Fruit fly (Drosophila melanogaster) whole organism, wandering third instar larva: ENCODE measurements around the gene mTTF.

Experiments
- CG9705 ChIP-seq: fragments of 200-800 bp; sonication (Bioruptor generic); optimal IDR thresholded peaks from 2 replicates; lab custom pipeline; 2018; ENCODE audit warnings: missing biosample characterization, mild to moderate bottlenecking, missing genetic modification characterization
- CrebA ChIP-seq: fragments of 200-800 bp; sonication (Bioruptor generic); optimal IDR thresholded peaks from 2 replicates; lab custom pipeline; 2016; ENCODE audit warnings: missing biosample characterization, mild to moderate bottlenecking, missing genetic modification characterization, borderline replicate concordance
- Dfd ChIP-seq: fragments of >200 bp; optimal IDR thresholded peaks from 2 replicates; lab custom pipeline; 2017; ENCODE audit warnings: missing biosample characterization, missing genetic modification characterization
- GATAd ChIP-seq: sonication (Bioruptor generic); optimal IDR thresholded peaks from 2 replicates; lab custom pipeline; 2016; ENCODE audit warnings: missing biosample characterization, missing genetic modification characterization
- HLH106 ChIP-seq: fragments of 200-800 bp; optimal IDR thresholded peaks from 3 replicates; lab custom pipeline; 2019; ENCODE audit warnings: missing biosample characterization, mild to moderate bottlenecking, missing genetic modification characterization, moderate library complexity
- Hnf4 ChIP-seq: fragments of 200-800 bp; sonication (Bioruptor generic); optimal IDR thresholded peaks from 2 replicates; lab custom pipeline; 2016; ENCODE audit warnings: missing biosample characterization, mild to moderate bottlenecking, missing genetic modification characterization
- Hr78 ChIP-seq: fragments of >200 bp; optimal IDR thresholded peaks from 2 replicates; lab custom pipeline; 2017; ENCODE audit warnings: missing biosample characterization, missing genetic modification characterization
- Jra ChIP-seq: sonication (Bioruptor generic); optimal IDR thresholded peaks from 2 replicates; lab custom pipeline; 2016; ENCODE audit warnings: missing biosample characterization, missing genetic modification characterization
- Myc ChIP-seq: fragments of >200 bp; optimal IDR thresholded peaks from 2 replicates; lab custom pipeline; 2017
- Vsx2 ChIP-seq: fragments of 200-300, 225-300 bp; sonication (Bioruptor generic); optimal IDR thresholded peaks from 2 replicates; lab custom pipeline; 2018; ENCODE audit warnings: missing biosample characterization, missing genetic modification characterization; ENCODE audit not compliant: partially characterized antibody
- br ChIP-seq: fragments of 200-800 bp; sonication (Bioruptor generic); optimal IDR thresholded peaks from 2 replicates; lab custom pipeline; 2016; ENCODE audit warnings: missing biosample characterization, missing genetic modification characterization
- brk ChIP-seq: fragments of 200-800 bp; sonication (Bioruptor generic); optimal IDR thresholded peaks from 2 replicates; lab custom pipeline; 2016; ENCODE audit warnings: missing biosample characterization, mild to moderate bottlenecking, missing genetic modification characterization
- dl ChIP-seq, 2 experiments: fragments of 175-275, 200-275 bp in 1 of 2; fragments of 200-275 bp in 1 of 2; sonication (Bioruptor generic); optimal IDR thresholded peaks; lab custom pipeline; 2018; ENCODE audit warnings: mild to moderate bottlenecking in 2 of 2, missing biosample characterization in 2 of 2, missing genetic modification characterization in 2 of 2, moderate library complexity in 2 of 2; ENCODE audit not compliant: partially characterized antibody in 2 of 2, insufficient read depth in 1 of 2
- dmrt93B ChIP-seq: fragments of 200-800 bp; sonication (Bioruptor generic); optimal IDR thresholded peaks from 2 replicates; lab custom pipeline; 2018; ENCODE audit warnings: missing biosample characterization, mild to moderate bottlenecking, missing genetic modification characterization
- dsf ChIP-seq: sonication (Bioruptor generic); optimal IDR thresholded peaks from 2 replicates; lab custom pipeline; 2016; ENCODE audit warnings: missing biosample characterization, missing genetic modification characterization, borderline replicate concordance
- foxo ChIP-seq, 2 experiments: fragments of 200-800 bp; sonication (Bioruptor generic); optimal IDR thresholded peaks; 2 replicates in 1 of 2; 3 replicates in 1 of 2; lab custom pipeline; 2016 to 2017; ENCODE audit warnings: missing biosample characterization in 2 of 2, missing genetic modification characterization in 2 of 2
- fru ChIP-seq: fragments of 200-800 bp; sonication (Bioruptor generic); optimal IDR thresholded peaks from 3 replicates; lab custom pipeline; 2016; ENCODE audit warnings: missing biosample characterization, mild to moderate bottlenecking, missing genetic modification characterization
- h ChIP-seq: fragments of 200-800 bp; sonication (Bioruptor generic); optimal IDR thresholded peaks from 3 replicates; lab custom pipeline; 2016; ENCODE audit warnings: missing biosample characterization, mild to moderate bottlenecking, missing genetic modification characterization
- lola ChIP-seq: fragments of >200 bp; optimal IDR thresholded peaks from 2 replicates; lab custom pipeline; 2017; ENCODE audit warnings: missing biosample characterization, missing genetic modification characterization
- pan ChIP-seq: fragments of >200 bp; optimal IDR thresholded peaks from 2 replicates; lab custom pipeline; 2017
- psq ChIP-seq: fragments of 200-800 bp; sonication (Bioruptor generic); optimal IDR thresholded peaks from 3 replicates; lab custom pipeline; 2017; ENCODE audit warnings: missing biosample characterization, mild to moderate bottlenecking, missing genetic modification characterization, moderate library complexity
- rgr ChIP-seq: fragments of 200-800 bp; sonication (Bioruptor generic); optimal IDR thresholded peaks from 3 replicates; lab custom pipeline; 2016; ENCODE audit warnings: missing biosample characterization, mild to moderate bottlenecking, missing genetic modification characterization
- sv ChIP-seq: fragments of 200-800 bp; sonication (Bioruptor generic); optimal IDR thresholded peaks from 3 replicates; lab custom pipeline; 2016; ENCODE audit warnings: missing biosample characterization, missing genetic modification characterization
- tai ChIP-seq: sonication (Bioruptor generic); optimal IDR thresholded peaks from 2 replicates; lab custom pipeline; 2016; ENCODE audit warnings: missing biosample characterization, missing genetic modification characterization
- usp ChIP-seq: fragments of >200 bp; optimal IDR thresholded peaks from 2 replicates; lab custom pipeline; 2017; ENCODE audit warnings: missing biosample characterization, missing genetic modification characterization

mTTF gene

dm6 chr2L:14386522-14386921 lies 37.9 kb upstream of the mTTF start (continued):
- TF ChIP-seq brk (GFP tag; lab: Kevin White, UChicago) (peak; percentile 94), CrebA (peak; percentile 32), pan (lab: Kevin White, UChicago) (no peak), tai (GFP tag; lab: Kevin White, UChicago) (peak; percentile 88)
- TF ChIP-seq, all 38 proteins: peak for 24

- TF ChIP-seq HLH106 (tag; lab: Kevin White, UChicago) (no peak), CrebA (peak; percentile 83), dmrt93B (GFP tag; lab: Kevin White, UChicago) (no peak), CG9705 (no peak), usp (GFP tag; lab: Kevin White, UChicago) (no peak), psq (no peak)
Observed at dm6 chr2L:14381881-14382280, 33.3 kb upstream of the mTTF start.

- TF ChIP-seq h (no peak), dsf (GFP tag; lab: Kevin White, UChicago) (no peak), sv (GFP tag; lab: Kevin White, UChicago) (no peak), Myc (lab: Kevin White, UChicago) (no peak), GATAd (no peak)
- TF ChIP-seq, all 38 proteins: peak for 0
Observed at dm6 chr2L:14381072-14381471, 32.5 kb upstream of the mTTF start, which contains the start of gene ppk. Gene ppk (minus strand): TSS chr2L:14381172.

dm6 chr2L:14376484-14377254 lies 28.1 kb upstream of the mTTF start:
- no peak for TF ChIP-seq HLH106 (tag; lab: Kevin White, UChicago)
- TF ChIP-seq sv (GFP tag; lab: Kevin White, UChicago), result peak; percentile 6
- TF ChIP-seq, all 38 proteins: peak for 1

- TF ChIP-seq sv (GFP tag; lab: Kevin White, UChicago) (no peak), lola (GFP tag; lab: Kevin White, UChicago) (no peak), usp (GFP tag; lab: Kevin White, UChicago) (no peak)
- TF ChIP-seq, all 38 proteins: peak for 0
Observed at dm6 chr2L:14374024-14374423, 25.4 kb upstream of the mTTF start.

dm6 chr2L:14373250-14373649 lies 24.7 kb upstream of the mTTF start:
- TF ChIP-seq dsf (GFP tag; lab: Kevin White, UChicago), result no peak
- TF ChIP-seq GATAd, result no peak
- no peak for TF ChIP-seq lola (GFP tag; lab: Kevin White, UChicago)
- no peak for TF ChIP-seq Dfd (GFP tag; lab: Kevin White, UChicago)
- TF ChIP-seq dl (GFP tag; optimal IDR thresholded peaks at IDR 0.05; lab: Kevin White, UChicago; ENCODE audit: insufficient read depth in 1 of 2, partially characterized antibody in 2 of 2), result no peak
- no peak for TF ChIP-seq Jra
- no peak for TF ChIP-seq Myc (lab: Kevin White, UChicago)
- no peak for TF ChIP-seq br
- TF ChIP-seq Hr78, result no peak
- TF ChIP-seq sv (GFP tag; lab: Kevin White, UChicago), result no peak
- TF ChIP-seq foxo (GFP tag; optimal IDR thresholded peaks at IDR 0.05; lab: Kevin White, UChicago), result no peak
- TF ChIP-seq h, result no peak
- TF ChIP-seq, all 38 proteins: peak for 0

dm6 chr2L:14372254-14372717 lies 23.7 kb upstream of the mTTF start:
- no peak for TF ChIP-seq h
- TF ChIP-seq dmrt93B (GFP tag; lab: Kevin White, UChicago), result no peak
- no peak for TF ChIP-seq lola (GFP tag; lab: Kevin White, UChicago)
- TF ChIP-seq Vsx2 (GFP tag; lab: Kevin White, UChicago), result no peak
- TF ChIP-seq dl (GFP tag; optimal IDR thresholded peaks at IDR 0.05; lab: Kevin White, UChicago; ENCODE audit: insufficient read depth in 1 of 2, partially characterized antibody in 2 of 2), result no peak
- peak; percentile 19 for TF ChIP-seq tai (GFP tag; lab: Kevin White, UChicago)
- TF ChIP-seq fru, result peak; percentile 27
- peak; percentile 8 for TF ChIP-seq psq
- peak in 1 of 2 experiments; percentile 5 for TF ChIP-seq foxo (GFP tag; optimal IDR thresholded peaks at IDR 0.05; lab: Kevin White, UChicago)
- TF ChIP-seq rgr, result no peak
- TF ChIP-seq br, result peak; percentile 18
- TF ChIP-seq Hnf4 (GFP tag; lab: Kevin White, UChicago), result peak; percentile 37
- no peak for TF ChIP-seq Dfd (GFP tag; lab: Kevin White, UChicago)
- no peak for TF ChIP-seq CrebA
